Fruit fly (Drosophila melanogaster) whole organism: ENCODE measurements around the gene CG32278.

Experiments
- CG8478 ChIP-seq: fragments of >200 bp; optimal IDR thresholded peaks from 2 replicates; lab custom pipeline; 2018; ENCODE audit warnings: inconsistent platforms
- Dll ChIP-seq: fragments of >200 bp; optimal IDR thresholded peaks from 2 replicates; lab custom pipeline; 2017
- EcR ChIP-seq, 2 experiments: fragments of >200 bp; optimal IDR thresholded peaks; 2 replicates each; lab custom pipeline; 2017; ENCODE audit warnings: missing biosample characterization in 2 of 2, missing genetic modification characterization in 2 of 2, missing genetic modification reagents in 2 of 2
- pan ChIP-seq: fragments of >200 bp; optimal IDR thresholded peaks from 2 replicates; lab custom pipeline; 2017
- psq ChIP-seq: fragments of >200 bp; optimal IDR thresholded peaks from 2 replicates; lab custom pipeline; 2017
- usp ChIP-seq: fragments of >200 bp; optimal IDR thresholded peaks from 2 replicates; lab custom pipeline; 2017; ENCODE audit warnings: missing biosample characterization, missing genetic modification characterization, mixed read lengths

The CG32278 gene

dm6 chr3L:3166200-3166695 is 2.8 kb upstream of the CG32278 start, which contains the start of gene Asciz:
Asciz (minus strand) TSS chr3L:3166250.
- TF ChIP-seq CG8478: no peak
- no peak for TF ChIP-seq EcR (GFP tag; optimal IDR thresholded peaks at IDR 0.05; lab: Kevin White, UChicago)
- no peak for TF ChIP-seq pan (lab: Kevin White, UChicago)
- TF ChIP-seq Dll (lab: Kevin White, UChicago): no peak
- no peak for TF ChIP-seq usp (GFP tag; lab: Kevin White, UChicago)
- TF ChIP-seq psq (lab: Kevin White, UChicago): no peak

DNA sequence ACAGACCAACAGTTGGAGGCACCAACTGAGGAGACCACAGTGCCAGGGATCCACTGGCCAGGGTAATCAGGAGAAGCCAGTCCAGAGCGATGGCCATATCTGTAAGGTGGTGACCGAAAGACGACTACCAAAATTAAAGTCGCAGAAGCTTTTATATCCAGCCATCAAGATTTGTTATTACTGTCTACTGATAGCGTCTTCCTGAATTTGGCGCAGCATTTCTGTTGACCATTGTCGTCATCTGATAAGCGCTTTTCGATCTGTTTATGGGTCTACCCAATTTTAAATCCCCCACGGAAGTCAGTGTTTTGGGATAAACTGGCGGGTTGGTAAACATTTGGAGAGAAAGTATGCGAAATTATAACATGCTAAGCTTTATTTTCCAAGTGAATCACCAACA is 3.4 kb downstream of the CG32278 start, which contains the start of gene CG14963:
TSS of gene CG14963 (minus strand) at position 101 of the 400 bp plus-strand sequence.
- TF ChIP-seq usp (GFP tag; lab: Kevin White, UChicago) (no peak), Dll (lab: Kevin White, UChicago) (no peak), CG8478 (no peak), psq (lab: Kevin White, UChicago) (no peak), EcR (GFP tag; optimal IDR thresholded peaks at IDR 0.05; lab: Kevin White, UChicago) (no peak), pan (lab: Kevin White, UChicago) (no peak)

- TF ChIP-seq CG8478 (no peak), Dll (lab: Kevin White, UChicago) (no peak), pan (lab: Kevin White, UChicago) (no peak), usp (GFP tag; lab: Kevin White, UChicago) (no peak), EcR (GFP tag; optimal IDR thresholded peaks at IDR 0.05; lab: Kevin White, UChicago) (no peak), psq (lab: Kevin White, UChicago) (no peak)
Measured at dm6 chr3L:3177872-3178271, 8.8 kb downstream of the CG32278 start.

DNA sequence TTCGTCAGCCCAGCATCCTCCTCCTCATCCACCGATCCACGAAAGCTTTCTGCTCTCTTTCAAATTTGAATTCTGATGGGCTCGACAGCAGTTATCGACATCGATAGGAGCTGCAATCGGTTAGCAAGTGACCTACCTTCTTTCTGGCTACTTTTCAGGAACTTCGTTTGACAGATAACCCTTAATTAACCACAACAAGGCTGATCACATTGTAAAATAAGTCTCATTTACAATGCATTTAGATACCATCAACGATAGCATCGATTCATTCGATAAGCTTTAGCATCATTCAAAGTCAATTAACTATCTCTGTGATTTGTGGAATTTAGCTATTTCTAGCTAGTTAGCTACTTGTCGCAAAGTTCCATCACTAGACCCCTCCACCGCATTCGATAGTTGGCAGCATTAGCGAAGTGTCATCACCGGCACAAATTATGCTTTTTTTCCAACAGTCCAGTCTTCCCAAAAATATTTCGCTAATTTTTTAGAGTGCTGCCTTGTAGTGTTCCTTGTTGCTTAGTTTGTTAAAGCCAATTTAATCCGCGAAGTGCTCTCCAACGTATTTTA is 9.5 kb downstream of the CG32278 start, which contains the start of the genes MnM and Girdin:
TSS of gene MnM (minus strand) at position 51 of the 567 bp plus-strand sequence.
TSS of gene Girdin (plus strand) at position 401 of the 567 bp plus-strand sequence.
- TF ChIP-seq EcR (GFP tag; optimal IDR thresholded peaks at IDR 0.05; lab: Kevin White, UChicago) (no peak), pan (lab: Kevin White, UChicago) (no peak), CG8478 (no peak), psq (lab: Kevin White, UChicago) (no peak), Dll (lab: Kevin White, UChicago) (no peak), usp (GFP tag; lab: Kevin White, UChicago) (no peak)

DNA sequence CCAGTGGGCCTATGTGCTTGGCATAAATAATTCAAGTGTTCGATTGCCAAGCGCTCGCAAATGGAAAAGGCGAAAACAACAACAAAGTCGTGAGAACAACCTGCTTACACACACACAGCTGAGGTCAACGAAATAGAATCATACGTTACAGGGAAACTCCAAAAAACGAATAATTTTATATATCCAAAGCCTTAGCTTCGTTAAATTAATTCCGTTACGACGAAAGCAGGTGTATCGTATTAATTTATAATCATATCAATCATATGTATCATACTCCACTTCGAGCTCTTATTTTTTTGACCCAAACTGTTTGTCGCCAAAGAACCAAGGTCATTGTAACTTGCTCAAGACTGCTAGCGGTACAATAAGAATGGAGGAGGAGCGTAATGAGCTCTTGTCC is 10.4 kb downstream of the CG32278 start:
- TF ChIP-seq usp (GFP tag; lab: Kevin White, UChicago) (no peak), CG8478 (no peak), pan (lab: Kevin White, UChicago) (no peak), EcR (GFP tag; optimal IDR thresholded peaks at IDR 0.05; lab: Kevin White, UChicago) (peak in 1 of 2 experiments; percentile 79)

DNA sequence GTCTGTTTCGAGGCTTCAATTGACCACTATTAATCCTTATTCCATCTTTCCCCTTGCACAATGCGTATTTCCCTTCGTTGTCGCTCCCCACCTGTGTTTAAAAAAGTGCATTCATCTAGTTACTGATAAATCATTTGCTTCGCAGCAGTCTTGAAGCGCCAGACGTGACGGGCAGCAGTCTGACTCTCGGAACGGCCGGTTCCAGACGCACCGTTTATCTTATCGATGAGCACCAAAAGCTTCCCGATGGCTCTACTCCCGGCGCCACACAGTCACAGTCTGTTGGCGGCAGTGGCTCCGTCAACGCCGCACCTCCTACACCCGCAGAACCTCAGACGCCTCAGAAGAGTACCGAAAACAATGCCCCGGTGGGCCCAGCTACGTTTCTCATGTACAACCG is 15.0 kb downstream of the CG32278 start, which contains the start of gene CG42494:
TSS of gene CG42494 (plus strand) at position 301 of the 400 bp plus-strand sequence.
- TF ChIP-seq EcR (GFP tag; optimal IDR thresholded peaks at IDR 0.05; lab: Kevin White, UChicago) (no peak), usp (GFP tag; lab: Kevin White, UChicago) (no peak), psq (lab: Kevin White, UChicago) (no peak), pan (lab: Kevin White, UChicago) (no peak), Dll (lab: Kevin White, UChicago) (no peak), CG8478 (no peak)

DNA sequence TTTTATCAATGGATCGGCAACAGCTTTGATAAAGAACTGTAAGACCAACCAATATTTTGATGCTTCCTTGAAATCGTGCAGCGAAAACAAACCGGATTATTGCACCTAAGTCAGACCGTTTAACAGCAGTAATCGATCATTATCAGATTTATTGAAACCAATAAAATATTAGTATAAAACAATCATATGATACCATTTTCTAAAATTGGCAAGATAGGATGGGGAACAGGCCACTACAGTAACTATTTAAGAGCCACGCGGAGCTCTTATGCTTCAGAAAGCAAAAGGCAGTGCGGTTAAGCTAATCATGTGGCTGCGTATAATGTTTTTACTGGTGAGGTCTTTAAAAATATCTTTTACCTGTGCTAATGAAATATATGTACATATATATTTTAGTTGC is 17.3 kb downstream of the CG32278 start, which contains the start of gene CG32284:
TSS of gene CG32284 (plus strand) at position 301 of the 400 bp plus-strand sequence.
- TF ChIP-seq Dll (lab: Kevin White, UChicago) (no peak), usp (GFP tag; lab: Kevin White, UChicago) (no peak), pan (lab: Kevin White, UChicago) (no peak), psq (lab: Kevin White, UChicago) (no peak), CG8478 (no peak), EcR (GFP tag; optimal IDR thresholded peaks at IDR 0.05; lab: Kevin White, UChicago) (no peak)

- TF ChIP-seq pan (lab: Kevin White, UChicago): no peak
- no peak for TF ChIP-seq EcR (GFP tag; optimal IDR thresholded peaks at IDR 0.05; lab: Kevin White, UChicago)
- no peak for TF ChIP-seq CG8478
- TF ChIP-seq usp (GFP tag; lab: Kevin White, UChicago): no peak
- TF ChIP-seq psq (lab: Kevin White, UChicago): no peak
- no peak for TF ChIP-seq Dll (lab: Kevin White, UChicago)
Measured at dm6 chr3L:3187263-3187662, 18.2 kb downstream of the CG32278 start, which contains the start of gene CG14957. CG14957 (plus strand) TSS chr3L:3187563.

dm6 chr3L:3189647-3190046 is 20.6 kb downstream of the CG32278 start, which contains the start of the genes CG42525 and CG14958:
CG42525 (minus strand) TSS chr3L:3189747.
CG14958 (plus strand) TSS chr3L:3189978.
- no peak for TF ChIP-seq Dll (lab: Kevin White, UChicago)
- TF ChIP-seq pan (lab: Kevin White, UChicago): no peak
- TF ChIP-seq psq (lab: Kevin White, UChicago): no peak
- TF ChIP-seq EcR (GFP tag; optimal IDR thresholded peaks at IDR 0.05; lab: Kevin White, UChicago): no peak
- no peak for TF ChIP-seq CG8478
- no peak for TF ChIP-seq usp (GFP tag; lab: Kevin White, UChicago)

- TF ChIP-seq Dll (lab: Kevin White, UChicago) (no peak), pan (lab: Kevin White, UChicago) (no peak), usp (GFP tag; lab: Kevin White, UChicago) (no peak), EcR (GFP tag; optimal IDR thresholded peaks at IDR 0.05; lab: Kevin White, UChicago) (no peak), CG8478 (no peak), psq (lab: Kevin White, UChicago) (no peak)
Measured at dm6 chr3L:3192333-3192894, 23.3 kb downstream of the CG32278 start, which contains the start of gene CG14965. CG14965 (minus strand) TSS chr3L:3192491.

dm6 chr3L:3192912-3193311 is 23.8 kb downstream of the CG32278 start, which contains the start of gene Hsp83:
Hsp83 (plus strand) TSS chr3L:3192969.
- TF ChIP-seq psq (lab: Kevin White, UChicago) (no peak), CG8478 (no peak), pan (lab: Kevin White, UChicago) (no peak), EcR (GFP tag; optimal IDR thresholded peaks at IDR 0.05; lab: Kevin White, UChicago) (no peak), usp (GFP tag; lab: Kevin White, UChicago) (no peak), Dll (lab: Kevin White, UChicago) (no peak)
